Fruit fly (Drosophila melanogaster) whole organism, wandering third instar larva: ENCODE data around the gene tay.

Experiments
- Abd-B ChIP-seq: fragments of >200 bp; optimal IDR thresholded peaks from 2 replicates; lab custom pipeline; 2017; ENCODE audit warnings: missing biosample characterization, missing genetic modification characterization
- Dfd ChIP-seq: fragments of >200 bp; optimal IDR thresholded peaks from 2 replicates; lab custom pipeline; 2017; ENCODE audit warnings: missing biosample characterization, missing genetic modification characterization
- GATAd ChIP-seq: sonication (Bioruptor generic); optimal IDR thresholded peaks from 2 replicates; lab custom pipeline; 2016; ENCODE audit warnings: missing biosample characterization, missing genetic modification characterization
- Sp1 ChIP-seq: fragments of 200-800 bp; sonication (Bioruptor generic); optimal IDR thresholded peaks from 3 replicates; lab custom pipeline; 2019; ENCODE audit warnings: missing biosample characterization, mild to moderate bottlenecking, missing genetic modification characterization, moderate library complexity
- br ChIP-seq: fragments of 200-800 bp; sonication (Bioruptor generic); optimal IDR thresholded peaks from 2 replicates; lab custom pipeline; 2016; ENCODE audit warnings: missing biosample characterization, missing genetic modification characterization
- fru ChIP-seq: fragments of 200-800 bp; sonication (Bioruptor generic); optimal IDR thresholded peaks from 3 replicates; lab custom pipeline; 2016; ENCODE audit warnings: missing biosample characterization, mild to moderate bottlenecking, missing genetic modification characterization
- lola ChIP-seq: fragments of >200 bp; optimal IDR thresholded peaks from 2 replicates; lab custom pipeline; 2017; ENCODE audit warnings: missing biosample characterization, missing genetic modification characterization
- pan ChIP-seq: fragments of >200 bp; optimal IDR thresholded peaks from 2 replicates; lab custom pipeline; 2017
- tai ChIP-seq: sonication (Bioruptor generic); optimal IDR thresholded peaks from 2 replicates; lab custom pipeline; 2016; ENCODE audit warnings: missing biosample characterization, missing genetic modification characterization

dm6 chrX:15852815-15853542 is 34.1 kb downstream of the tay start, which contains the start of the genes UBL3 and CG15914:
- peak; percentile 22 for TF ChIP-seq fru
- TF ChIP-seq GATAd (GFP tag; lab: Kevin White, UChicago), result no peak
- no peak for TF ChIP-seq Dfd
- TF ChIP-seq lola (GFP tag; lab: Kevin White, UChicago), result no peak
- TF ChIP-seq pan (lab: Kevin White, UChicago), result no peak
- TF ChIP-seq br (GFP tag; lab: Kevin White, UChicago), result no peak
- TF ChIP-seq Abd-B (GFP tag; lab: Kevin White, UChicago), result no peak
- TF ChIP-seq tai, result no peak
- peak; percentile 32 for TF ChIP-seq Sp1
